Fruit fly (Drosophila melanogaster) whole organism: ENCODE measurements around the gene dnc.

Experiments used
- CG8478 ChIP-seq: fragments of >200 bp; optimal IDR thresholded peaks from 2 replicates; lab custom pipeline; 2018; ENCODE audit warnings: inconsistent platforms
- Dll ChIP-seq: fragments of >200 bp; optimal IDR thresholded peaks from 2 replicates; lab custom pipeline; 2017
- EcR ChIP-seq, 2 experiments: fragments of >200 bp; optimal IDR thresholded peaks; 2 replicates each; lab custom pipeline; 2017; ENCODE audit warnings: missing biosample characterization in 2 of 2, missing genetic modification characterization in 2 of 2, missing genetic modification reagents in 2 of 2
- pan ChIP-seq: fragments of >200 bp; optimal IDR thresholded peaks from 2 replicates; lab custom pipeline; 2017
- usp ChIP-seq: fragments of >200 bp; optimal IDR thresholded peaks from 2 replicates; lab custom pipeline; 2017; ENCODE audit warnings: missing biosample characterization, missing genetic modification characterization, mixed read lengths

DNA sequence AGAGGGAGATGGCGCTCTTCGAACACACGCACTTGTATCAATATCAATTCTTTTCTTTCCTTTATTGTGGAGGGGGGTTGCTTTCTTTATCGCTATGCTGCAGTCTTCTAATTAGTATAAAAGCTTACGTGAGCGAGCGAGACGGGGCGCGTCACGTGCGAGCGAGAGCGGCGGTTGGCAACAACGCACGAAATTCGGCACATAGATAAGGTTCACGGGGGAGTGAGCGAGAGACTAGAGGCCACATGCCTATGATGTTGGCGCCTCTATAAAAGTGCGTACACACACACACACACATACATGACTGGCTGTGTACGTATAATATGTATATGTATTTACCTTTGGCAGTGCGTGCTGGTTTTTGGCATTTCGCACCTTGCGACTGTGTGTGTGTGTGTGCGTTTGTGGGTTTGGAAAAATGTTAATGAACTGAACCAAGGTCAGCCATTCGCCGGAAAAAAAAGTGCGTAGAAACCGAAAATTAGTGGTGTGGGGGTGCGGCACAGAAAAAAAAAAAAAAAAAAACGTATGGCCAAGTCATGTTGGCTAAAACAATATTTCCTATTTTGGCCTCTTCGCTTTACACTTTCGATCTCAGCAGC lies 202.4 kb downstream of the dnc start:
- TF ChIP-seq CG8478 = no peak
- no peak for TF ChIP-seq EcR (GFP tag; optimal IDR thresholded peaks at IDR 0.05; lab: Kevin White, UChicago)
- TF ChIP-seq Dll = no peak
- no peak for TF ChIP-seq usp (GFP tag; lab: Kevin White, UChicago)
- TF ChIP-seq pan (lab: Kevin White, UChicago) = no peak
